Worm (Caenorhabditis elegans) whole organism, L4/young adult: ENCODE results near the gene tni-3.

Experiments used
- W03F9.2 ChIP-seq: fragments of 150-350 bp; optimal IDR thresholded peaks from 2 replicates; lab custom pipeline; 2014; ENCODE audit warnings: missing biosample characterization, missing genetic modification characterization
- dao-5 ChIP-seq: sonication (generic microtip); optimal IDR thresholded peaks from 2 replicates; lab custom pipeline; 2016; ENCODE audit warnings: missing genotype, missing genetic modification characterization, moderate library complexity, missing compliant biosample characterization
- him-1 ChIP-seq: sonication (generic microtip); optimal IDR thresholded peaks from 2 replicates; lab custom pipeline; 2016; ENCODE audit warnings: missing genotype, missing genetic modification reagents, missing genetic modification characterization, missing compliant biosample characterization

Gene tni-3

ce11 chrV:16786012-16786411 is 48.9 kb downstream of the tni-3 start:
- no peak for TF ChIP-seq him-1 (tag; lab: Kevin White, UChicago)
- TF ChIP-seq W03F9.2 (tag; lab: Kevin White, UChicago): no peak
- no peak for TF ChIP-seq dao-5

- no peak for TF ChIP-seq dao-5
- TF ChIP-seq him-1 (tag; lab: Kevin White, UChicago): no peak
- TF ChIP-seq W03F9.2 (tag; lab: Kevin White, UChicago): no peak
Observed at ce11 chrV:16784806-16785205, 50.1 kb downstream of the tni-3 start.
